Worm (Caenorhabditis elegans) whole organism, L4 larva: ENCODE results near the gene srh-241.

ENCODE experiments used
- F10B5.3 ChIP-seq: sonication (generic microtip); optimal IDR thresholded peaks from 2 replicates; lab custom pipeline; 2016; ENCODE audit warnings: mild to moderate bottlenecking, missing genetic modification characterization, missing compliant biosample characterization
- R02D3.7 ChIP-seq: fragments of 150-350 bp; sonication (generic microtip); optimal IDR thresholded peaks from 3 replicates; lab custom pipeline; 2014; ENCODE audit warnings: missing biosample characterization, missing genetic modification characterization
- ZK337.2 ChIP-seq: fragments of 200-800 bp; sonication (Bioruptor generic); IDR thresholded peaks from 2 replicates; pipeline ENCODE4 v1.3.6; 2022; ENCODE audit warnings: missing genetic modification reagents, missing genetic modification characterization, missing compliant biosample characterization
- aha-1 ChIP-seq: fragments of 150-350 bp; peaks from one replicate; lab custom pipeline; 2014; ENCODE audit warnings: missing biosample characterization, missing genetic modification characterization
- aly-2 ChIP-seq: sonication (generic microtip); optimal IDR thresholded peaks from 2 replicates; lab custom pipeline; 2018; ENCODE audit warnings: missing biosample characterization, missing genetic modification characterization
- ama-1 ChIP-seq: fragments of 150-350 bp; optimal IDR thresholded peaks from 2 replicates; lab custom pipeline; 2014; ENCODE audit warnings: inconsistent platforms, mixed read lengths
- arid-1 ChIP-seq: fragments of 200-800 bp; sonication (Bioruptor generic); conservative IDR thresholded peaks from 2 replicates; pipeline ENCODE4 v1.3.6; 2022; ENCODE audit warnings: missing genetic modification reagents, missing genetic modification characterization, missing compliant biosample characterization
- attf-4 ChIP-seq: sonication (generic microtip); optimal IDR thresholded peaks from 3 replicates; lab custom pipeline; 2017; ENCODE audit warnings: missing biosample characterization, missing genetic modification characterization
- ceh-62 ChIP-seq: sonication (generic microtip); optimal IDR thresholded peaks from 2 replicates; lab custom pipeline; 2017; ENCODE audit warnings: missing biosample characterization, missing genetic modification characterization
- cey-2 ChIP-seq: sonication (generic microtip); optimal IDR thresholded peaks from 3 replicates; lab custom pipeline; 2017; ENCODE audit warnings: missing genetic modification characterization, mild to moderate bottlenecking, missing compliant biosample characterization, antibody characterized with exemption, borderline replicate concordance; ENCODE audit not compliant: insufficient read depth
- ctbp-1 ChIP-seq: fragments of 200-800 bp; sonication (Bioruptor generic); IDR thresholded peaks from 2 replicates; pipeline ENCODE4 v1.3.6; 2022; ENCODE audit warnings: missing genetic modification reagents, missing genetic modification characterization, missing compliant biosample characterization
- daf-12 ChIP-seq: fragments of 150-350 bp; optimal IDR thresholded peaks from 2 replicates; lab custom pipeline; 2014; ENCODE audit warnings: missing biosample characterization, missing genetic modification reagents, missing genetic modification characterization
- dmd-6 ChIP-seq: fragments of 200-800 bp; sonication (Bioruptor generic); IDR thresholded peaks from 2 replicates; pipeline ENCODE4 v1.3.6; 2022; ENCODE audit warnings: missing genetic modification reagents, missing genetic modification characterization, missing compliant biosample characterization
- dmd-9 ChIP-seq: fragments of 200-800 bp; sonication (Bioruptor generic); IDR thresholded peaks from 2 replicates; pipeline ENCODE4 v1.3.6; 2022; ENCODE audit warnings: missing genetic modification reagents, missing genetic modification characterization, missing compliant biosample characterization
- egl-27 ChIP-seq: sonication (generic microtip); optimal IDR thresholded peaks from 3 replicates; lab custom pipeline; 2017; ENCODE audit warnings: missing biosample characterization, missing genetic modification reagents, missing genetic modification characterization
- gei-8 ChIP-seq: fragments of 200-800 bp; sonication (Bioruptor generic); optimal IDR thresholded peaks from 2 replicates; lab custom pipeline; 2018; ENCODE audit warnings: mild to moderate bottlenecking, missing genetic modification characterization, missing compliant biosample characterization
- lin-1 ChIP-seq: fragments of 200-800 bp; sonication (Bioruptor generic); IDR thresholded peaks from 2 replicates; pipeline ENCODE4 v1.3.6; 2022; ENCODE audit warnings: missing genetic modification reagents, missing genetic modification characterization, missing compliant biosample characterization
- lin-15B ChIP-seq: fragments of 150-350 bp; sonication (generic microtip); optimal IDR thresholded peaks from 3 replicates; lab custom pipeline; 2014; ENCODE audit warnings: missing biosample characterization, missing genetic modification characterization
- lin-38 ChIP-seq: fragments of 200-800 bp; sonication (Bioruptor generic); IDR thresholded peaks from 2 replicates; pipeline ENCODE4 v1.3.6; 2022; ENCODE audit warnings: missing genetic modification reagents, missing genetic modification characterization, missing compliant biosample characterization
- lin-39 ChIP-seq: fragments of 150-350 bp; optimal IDR thresholded peaks from 2 replicates; lab custom pipeline; 2014; ENCODE audit warnings: missing biosample characterization, missing genetic modification reagents, missing genetic modification characterization
- lir-3 ChIP-seq: sonication (generic microtip); optimal IDR thresholded peaks from 2 replicates; lab custom pipeline; 2016; ENCODE audit warnings: mild to moderate bottlenecking, missing genetic modification characterization, missing compliant biosample characterization
- madf-9 ChIP-seq: fragments of 200-800 bp; sonication (Bioruptor generic); conservative IDR thresholded peaks from 2 replicates; pipeline ENCODE4 v1.3.6; 2022; ENCODE audit warnings: missing genetic modification reagents, missing genetic modification characterization, missing compliant biosample characterization
- mdt-29 ChIP-seq: fragments of 200-800 bp; sonication (Bioruptor generic); IDR thresholded peaks from 2 replicates; pipeline ENCODE4 v1.3.6; 2022; ENCODE audit warnings: missing genetic modification reagents, missing genetic modification characterization, missing compliant biosample characterization
- mxl-2 ChIP-seq: fragments of 200-800 bp; sonication (Bioruptor generic); conservative IDR thresholded peaks from 2 replicates; pipeline ENCODE4 v1.3.6; 2022; ENCODE audit warnings: missing genetic modification reagents, missing genetic modification characterization, missing compliant biosample characterization
- nhr-10 ChIP-seq: fragments of 150-350 bp; optimal IDR thresholded peaks from 2 replicates; lab custom pipeline; 2014; ENCODE audit warnings: missing biosample characterization, missing genetic modification characterization
- nhr-111 ChIP-seq: fragments of 200-800 bp; sonication (Bioruptor generic); optimal IDR thresholded peaks from 2 replicates; lab custom pipeline; 2018; ENCODE audit warnings: mild to moderate bottlenecking, missing genetic modification characterization, missing compliant biosample characterization
- nhr-25 ChIP-seq: sonication (generic microtip); optimal IDR thresholded peaks from 2 replicates; lab custom pipeline; 2017; ENCODE audit warnings: missing genetic modification characterization, mild to moderate bottlenecking, missing compliant biosample characterization, antibody characterized with exemption, moderate library complexity, borderline replicate concordance; ENCODE audit not compliant: insufficient read depth
- nhr-28 ChIP-seq: fragments of 150-350 bp; optimal IDR thresholded peaks from 2 replicates; lab custom pipeline; 2014; ENCODE audit warnings: missing biosample characterization, missing genetic modification characterization
- nhr-41 ChIP-seq: fragments of 200-800 bp; sonication (Bioruptor generic); IDR thresholded peaks from 2 replicates; pipeline ENCODE4 v1.3.6; 2022; ENCODE audit warnings: missing genetic modification reagents, missing genetic modification characterization, missing compliant biosample characterization
- nhr-48 ChIP-seq: sonication (generic microtip); optimal IDR thresholded peaks from 2 replicates; lab custom pipeline; 2016; ENCODE audit warnings: mild to moderate bottlenecking, missing genetic modification characterization, missing compliant biosample characterization
- nhr-77 ChIP-seq: fragments of 150-350 bp; optimal IDR thresholded peaks from 2 replicates; lab custom pipeline; 2014; ENCODE audit warnings: missing biosample characterization, missing genetic modification characterization
- skn-1 ChIP-seq: fragments of 150-350 bp; optimal IDR thresholded peaks from 2 replicates; lab custom pipeline; 2014; ENCODE audit warnings: missing biosample characterization, missing genetic modification characterization
- snpc-1.2 ChIP-seq: fragments of 200-800 bp; sonication (Bioruptor generic); IDR thresholded peaks from 2 replicates; pipeline ENCODE4 v1.3.6; 2022; ENCODE audit warnings: missing genetic modification reagents, missing genetic modification characterization, missing compliant biosample characterization
- unc-39 ChIP-seq: sonication (generic microtip); optimal IDR thresholded peaks from 2 replicates; lab custom pipeline; 2017; ENCODE audit warnings: missing biosample characterization, missing genetic modification characterization
- unc-62 ChIP-seq, 3 experiments: fragments of 150-350 bp in 1 of 3; sonication (generic microtip); optimal IDR thresholded peaks in 2 of 3; peaks in 1 of 3; 1 replicate in 1 of 3; 2 replicates in 2 of 3; lab custom pipeline; 2014 to 2017; ENCODE audit warnings: missing biosample characterization in 3 of 3, missing genetic modification characterization in 3 of 3, missing genetic modification reagents in 3 of 3, missing genotype in 1 of 3
- zfp-3 ChIP-seq: fragments of 200-800 bp; sonication (Bioruptor generic); conservative IDR thresholded peaks from 2 replicates; pipeline ENCODE4 v1.3.6; 2022; ENCODE audit warnings: missing genetic modification reagents, missing genetic modification characterization, missing compliant biosample characterization
- zip-2 ChIP-seq: fragments of 150-350 bp; optimal IDR thresholded peaks from 2 replicates; lab custom pipeline; 2014; ENCODE audit warnings: missing biosample characterization, missing genetic modification characterization
- ztf-11 ChIP-seq: fragments of 150-350 bp; optimal IDR thresholded peaks from 2 replicates; lab custom pipeline; 2014; ENCODE audit warnings: missing biosample characterization, missing genetic modification characterization

Gene srh-241

DNA sequence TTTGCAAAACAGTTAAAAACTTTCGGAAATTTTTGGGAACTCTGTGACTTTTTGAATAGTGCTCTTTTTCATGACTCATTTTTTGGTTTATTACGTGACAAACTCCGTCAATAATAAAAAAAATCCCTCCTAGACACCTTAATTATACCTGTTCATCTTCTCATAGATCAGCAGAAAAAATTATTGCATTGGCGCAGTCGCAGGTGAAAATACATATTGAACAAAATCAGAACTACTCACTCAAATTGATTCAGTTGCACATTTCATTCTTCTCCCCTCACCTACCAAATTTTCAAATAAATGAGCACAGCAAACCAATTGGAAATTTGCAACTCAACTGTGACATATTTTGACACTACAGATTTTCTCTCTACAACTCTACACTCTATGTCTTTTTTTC, 23.6 kb upstream of the srh-241 start, which contains the start of gene srh-127:
Gene srh-127, plus strand, starts transcription at position 301 of the 400 bp plus-strand sequence.
- TF ChIP-seq dmd-6 (GFP tag; lab: Robert Waterston, UW), result no peak

DNA sequence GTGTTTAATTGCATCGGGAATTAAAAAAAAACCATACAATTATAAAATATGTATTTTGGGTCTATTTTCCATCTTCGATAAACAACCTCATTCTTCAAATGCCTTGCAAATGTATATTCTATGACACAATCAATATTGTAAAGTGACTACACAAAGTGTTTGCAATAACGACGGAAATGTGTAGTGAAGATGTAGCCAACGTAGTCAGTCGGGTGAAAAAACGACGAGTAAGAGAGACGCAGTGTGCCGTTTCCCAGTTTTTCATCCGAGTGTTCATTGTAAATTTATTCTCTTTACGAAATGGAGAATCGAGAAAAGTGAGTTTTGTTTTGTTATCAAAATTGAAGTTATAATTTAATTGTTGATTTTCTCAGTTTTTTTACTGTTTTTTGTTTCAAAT, 22.5 kb upstream of the srh-241 start, which contains the start of gene F37B4.15:
Gene F37B4.15, plus strand, starts transcription at position 301 of the 400 bp plus-strand sequence.
- peak; percentile 23 for TF ChIP-seq nhr-28
- TF ChIP-seq nhr-41 (GFP tag; lab: Robert Waterston, UW), result no peak
- TF ChIP-seq ztf-11 (tag; lab: Kevin White, UChicago), result no peak

DNA sequence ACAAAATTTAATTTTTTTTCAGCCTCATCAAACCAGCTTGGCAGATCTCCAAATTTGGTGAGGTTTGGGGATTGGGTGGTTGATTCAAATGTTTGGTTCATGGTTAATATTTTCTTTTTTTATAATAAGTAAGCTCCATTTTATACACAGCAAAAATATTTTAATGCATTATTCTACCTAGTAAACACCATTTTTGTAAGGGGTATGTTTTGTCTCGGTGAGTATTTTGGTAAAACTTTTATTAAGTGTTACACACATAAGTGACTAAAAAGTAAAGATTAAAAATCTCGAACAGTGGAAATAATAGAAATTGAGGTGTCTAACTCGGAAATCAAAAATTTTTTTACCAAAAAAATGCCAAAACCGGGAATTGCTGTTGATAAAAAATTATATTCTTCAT, 19.3 kb upstream of the srh-241 start, which contains the start of gene srw-4:
Gene srw-4, minus strand, starts transcription at position 101 of the 400 bp plus-strand sequence.
- TF ChIP-seq lin-1 (no peak), skn-1 (tag; lab: Kevin White, UChicago) (no peak), mxl-2 (no peak), lin-39 (no peak), dmd-9 (GFP tag; lab: Robert Waterston, UW) (no peak), snpc-1.2 (GFP tag; lab: Robert Waterston, UW) (no peak), ama-1 (no peak), R02D3.7 (tag; lab: Kevin White, UChicago) (no peak), nhr-48 (no peak), zfp-3 (GFP tag; lab: Robert Waterston, UW) (no peak), daf-12 (no peak), madf-9 (GFP tag; lab: Robert Waterston, UW) (no peak), lir-3 (no peak), aly-2 (tag; lab: Kevin White, UChicago) (no peak), lin-38 (GFP tag; lab: Robert Waterston, UW) (no peak), arid-1 (no peak)

DNA sequence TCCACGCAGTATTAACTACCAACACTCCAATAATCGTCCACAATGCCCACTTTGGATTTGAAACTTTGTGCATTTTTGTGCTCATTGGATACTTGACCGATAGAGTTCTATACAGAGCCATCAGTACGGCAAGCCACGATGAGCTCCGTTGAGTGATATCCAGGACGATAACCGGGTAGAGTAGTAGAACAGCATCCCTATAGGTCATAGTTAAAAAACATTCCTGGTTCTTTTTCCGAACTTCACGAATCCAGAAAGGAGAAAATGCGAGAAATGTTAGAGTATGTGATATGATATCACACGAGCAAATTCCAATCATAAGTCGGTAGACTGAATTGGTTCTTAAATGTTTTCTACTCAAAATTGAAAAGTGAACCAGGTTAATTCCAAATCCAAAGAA, 18.9 kb upstream of the srh-241 start:
- TF ChIP-seq madf-9 (GFP tag; lab: Robert Waterston, UW) (no peak), aha-1 (tag; lab: Kevin White, UChicago) (peak; percentile 93)

DNA sequence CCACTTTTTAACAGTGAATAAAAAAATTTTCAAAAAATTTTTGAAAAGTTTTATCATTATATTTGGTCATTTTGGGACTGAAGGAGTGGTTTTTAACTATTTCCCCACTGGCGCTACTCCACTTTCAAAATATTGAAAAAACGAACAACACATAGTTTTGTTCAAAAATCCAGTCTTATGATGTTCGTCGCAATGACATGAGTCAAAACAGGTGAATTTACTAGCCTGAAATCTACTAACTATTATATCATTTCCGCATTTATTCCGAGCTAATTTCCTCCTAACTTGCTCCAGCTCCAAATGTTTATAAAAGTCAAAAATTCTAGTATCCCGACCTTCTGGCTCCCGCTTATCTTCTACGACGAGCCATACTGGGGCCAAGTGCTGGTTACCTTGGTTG, 15.0 kb upstream of the srh-241 start, which contains the start of gene sre-24:
Gene sre-24, plus strand, starts transcription at position 301 of the 400 bp plus-strand sequence.
- TF ChIP-seq egl-27 (tag; lab: Kevin White, UChicago) (no peak), ceh-62 (tag; lab: Kevin White, UChicago) (no peak), nhr-10 (no peak), attf-4 (no peak), nhr-77 (tag; lab: Kevin White, UChicago) (no peak), F10B5.3 (no peak), ztf-11 (tag; lab: Kevin White, UChicago) (no peak), nhr-25 (tag; lab: Kevin White, UChicago) (no peak)
- TF ChIP-seq, all 104 proteins: peak for 0

DNA sequence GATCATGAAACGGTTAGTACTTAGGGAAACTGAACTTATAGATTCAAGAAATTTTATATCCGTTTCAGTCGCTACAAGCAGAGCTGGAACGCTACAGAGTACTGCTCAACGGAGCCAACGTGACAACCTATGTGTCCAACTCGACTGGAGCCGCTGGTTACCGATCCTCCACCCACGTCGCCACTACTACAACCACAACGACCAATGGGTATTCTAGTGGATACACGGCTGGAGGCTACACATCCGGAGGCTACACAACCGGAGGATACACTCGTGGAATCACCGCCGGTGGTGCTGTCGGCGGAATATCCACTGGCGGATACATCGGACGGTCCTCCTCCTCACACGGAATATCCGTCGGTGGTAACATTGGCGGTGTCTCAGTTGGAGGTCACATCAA, 13.7 kb upstream of the srh-241 start:
- TF ChIP-seq cey-2 (tag; lab: Kevin White, UChicago) (no peak), unc-39 (tag; lab: Kevin White, UChicago) (no peak), gei-8 (GFP tag; lab: Kevin White, UChicago) (no peak), zip-2 (no peak), skn-1 (tag; lab: Kevin White, UChicago) (no peak), lin-1 (no peak), nhr-111 (GFP tag; lab: Kevin White, UChicago) (no peak), attf-4 (no peak), mdt-29 (GFP tag; lab: Robert Waterston, UW) (no peak), ZK337.2 (no peak), unc-62 (GFP tag; optimal IDR thresholded peaks at IDR 0.05 in 1 of 2; lab: Kevin White, UChicago) (no peak), unc-62 (tag; optimal IDR thresholded peaks at IDR 0.05; lab: Kevin White, UChicago) (no peak), ctbp-1 (no peak), lin-15B (tag; lab: Kevin White, UChicago) (no peak)
- TF ChIP-seq, all 104 proteins: peak for 0
